Worm (Caenorhabditis elegans) whole organism, early embryonic: ENCODE results near the gene dop-2.
A peak's percentile ranks its signal among the peaks of the same experiment; 100 is the strongest.

ENCODE experiments used
- B0310.2 ChIP-seq: sonication (generic microtip); optimal IDR thresholded peaks from 2 replicates; lab custom pipeline; 2016; ENCODE audit warnings: mild to moderate bottlenecking, missing genetic modification characterization, missing compliant biosample characterization
- F13C5.2 ChIP-seq: sonication (generic microtip); optimal IDR thresholded peaks from 2 replicates; lab custom pipeline; 2017; ENCODE audit warnings: mild to moderate bottlenecking, missing genetic modification characterization, inconsistent platforms, missing compliant biosample characterization
- aly-1 ChIP-seq: sonication (generic microtip); optimal IDR thresholded peaks from 2 replicates; lab custom pipeline; 2016; ENCODE audit warnings: missing genetic modification characterization, missing compliant biosample characterization
- ama-1 ChIP-seq: fragments of 150-350 bp; optimal IDR thresholded peaks from 2 replicates; lab custom pipeline; 2014
- ets-7 ChIP-seq: sonication (generic microtip); optimal IDR thresholded peaks from 2 replicates; lab custom pipeline; 2016; ENCODE audit warnings: missing genotype, missing genetic modification characterization, missing compliant biosample characterization
- flt-1 ChIP-seq: fragments of 200-800 bp; sonication (Bioruptor generic); IDR thresholded peaks from 2 replicates; pipeline ENCODE4 v1.3.6; 2022; ENCODE audit warnings: missing genetic modification characterization, missing compliant biosample characterization
- hmbx-1 ChIP-seq: sonication (generic microtip); optimal IDR thresholded peaks from 2 replicates; lab custom pipeline; 2016; ENCODE audit warnings: mild to moderate bottlenecking, missing genetic modification characterization, missing compliant biosample characterization
- hmg-4 ChIP-seq: fragments of 200-800 bp; sonication (Bioruptor generic); optimal IDR thresholded peaks from 2 replicates; lab custom pipeline; 2018; ENCODE audit warnings: mild to moderate bottlenecking, missing genetic modification characterization, missing compliant biosample characterization
- pes-1 ChIP-seq: fragments of 200-800 bp; sonication (Bioruptor generic); IDR thresholded peaks from 2 replicates; pipeline ENCODE4 v1.3.6; 2022; ENCODE audit warnings: missing genetic modification reagents, missing genetic modification characterization, missing compliant biosample characterization
- tbx-11 ChIP-seq: fragments of 200-800 bp; sonication (Bioruptor generic); IDR thresholded peaks from 2 replicates; pipeline ENCODE4 v1.3.6; 2022; ENCODE audit warnings: missing genetic modification characterization, missing compliant biosample characterization

- TF ChIP-seq flt-1 (GFP tag; lab: Robert Waterston, UW) (no peak), F13C5.2 (tag; lab: Kevin White, UChicago) (no peak), hmg-4 (GFP tag; lab: Kevin White, UChicago) (peak; percentile 5), ama-1 (lab: Kevin White, UChicago) (no peak), ets-7 (no peak), aly-1 (no peak), pes-1 (GFP tag; lab: Robert Waterston, UW) (no peak), hmbx-1 (tag; lab: Kevin White, UChicago) (no peak), tbx-11 (GFP tag; lab: Robert Waterston, UW) (no peak), B0310.2 (tag; lab: Kevin White, UChicago) (no peak)
Observed at ce11 chrV:9628603-9629002, 20.2 kb downstream of the dop-2 start.
